Fruit fly (Drosophila melanogaster): ENCODE measurements around the gene bap.

Gene bap

dm6 chr3R:21349039-21349781 is 39.5 kb upstream of the bap start, which contains the start of gene aus:
Gene aus, minus strand, starts transcription at chr3R:21349601.
- peak; percentile 2 for TF ChIP-seq Ets96B (tag; optimal IDR thresholded peaks at IDR 0.05)
- TF ChIP-seq CG16779 (tag; optimal IDR thresholded peaks at IDR 0.05), result no peak
- TF ChIP-seq cyc (GFP tag; optimal IDR thresholded peaks at IDR 0.05), result no peak
- no peak for TF ChIP-seq ss (GFP tag; optimal IDR thresholded peaks at IDR 0.05)
- no peak for TF ChIP-seq CG8119 (GFP tag; IDR thresholded peaks at IDR 0.05)
- TF ChIP-seq CG31627 (GFP tag; optimal IDR thresholded peaks at IDR 0.05), result no peak
- TF ChIP-seq dac (GFP tag; optimal IDR thresholded peaks at IDR 0.05), result no peak
- TF ChIP-seq CG7368 (GFP tag; optimal IDR thresholded peaks at IDR 0.05), result no peak
- peak; percentile 23 for TF ChIP-seq CG6854 (GFP tag; optimal IDR thresholded peaks at IDR 0.05)
- TF ChIP-seq CG11762 (GFP tag; optimal IDR thresholded peaks at IDR 0.05; ENCODE audit: insufficient read depth), result no peak
- no peak for TF ChIP-seq Smox (GFP tag; optimal IDR thresholded peaks at IDR 0.05)
- TF ChIP-seq Sox15 (GFP tag; optimal IDR thresholded peaks at IDR 0.05), result no peak
- TF ChIP-seq acj6 (GFP tag; optimal IDR thresholded peaks at IDR 0.05), result no peak
- TF ChIP-seq esn (GFP tag; optimal IDR thresholded peaks at IDR 0.05), result no peak
- TF ChIP-seq lz (GFP tag; optimal IDR thresholded peaks at IDR 0.05), result no peak
- no peak for TF ChIP-seq topi (GFP tag; optimal IDR thresholded peaks at IDR 0.05)
- TF ChIP-seq Hr38 (GFP tag; optimal IDR thresholded peaks at IDR 0.05), result no peak
- TF ChIP-seq Hr4 (GFP tag; optimal IDR thresholded peaks at IDR 0.05), result no peak
- TF ChIP-seq CG3919 (GFP tag; optimal IDR thresholded peaks at IDR 0.05), result no peak
- no peak for TF ChIP-seq CG10669 (GFP tag; optimal IDR thresholded peaks at IDR 0.05)
- TF ChIP-seq CG9139 (GFP tag; optimal IDR thresholded peaks at IDR 0.05), result peak; percentile 34
- TF ChIP-seq spab (GFP tag; optimal IDR thresholded peaks at IDR 0.05), result no peak
- peak; percentile 65 for TF ChIP-seq dsx (GFP tag; optimal IDR thresholded peaks at IDR 0.05; ENCODE audit: poor library complexity, severe bottlenecking)
- peak; percentile 46 for TF ChIP-seq net (GFP tag; optimal IDR thresholded peaks at IDR 0.05)
- no peak for TF ChIP-seq Lpt (GFP tag; optimal IDR thresholded peaks at IDR 0.05)
- no peak for TF ChIP-seq fd85E (GFP tag; optimal IDR thresholded peaks at IDR 0.05)
- no peak for TF ChIP-seq OdsH (GFP tag; optimal IDR thresholded peaks at IDR 0.05)
- TF ChIP-seq CG10631 (GFP tag; optimal IDR thresholded peaks at IDR 0.05), result no peak
- no peak for TF ChIP-seq Gug (GFP tag; IDR thresholded peaks at IDR 0.05)
- TF ChIP-seq CG34406 (GFP tag; optimal IDR thresholded peaks at IDR 0.05), result no peak
- no peak for TF ChIP-seq CG8632 (GFP tag; optimal IDR thresholded peaks at IDR 0.05)
- TF ChIP-seq CG6276 (GFP tag; optimal IDR thresholded peaks at IDR 0.05), result no peak
- no peak for TF ChIP-seq Ets21C (GFP tag; optimal IDR thresholded peaks at IDR 0.05)
- peak; percentile 64 for TF ChIP-seq fkh (GFP tag; optimal IDR thresholded peaks at IDR 0.05)
- TF ChIP-seq pdm3 (GFP tag; optimal IDR thresholded peaks at IDR 0.05), result no peak
- TF ChIP-seq achi (GFP tag; optimal IDR thresholded peaks at IDR 0.05), result no peak
- no peak for TF ChIP-seq CG6792 (GFP tag; optimal IDR thresholded peaks at IDR 0.05)
- peak; percentile 22 for TF ChIP-seq CG6808 (GFP tag; optimal IDR thresholded peaks at IDR 0.05)
- TF ChIP-seq Hr39 (GFP tag; optimal IDR thresholded peaks at IDR 0.05), result no peak
- TF ChIP-seq CG15336 (GFP tag; IDR thresholded peaks at IDR 0.05), result no peak
- no peak for TF ChIP-seq CG8319 (GFP tag; optimal IDR thresholded peaks at IDR 0.05)
- TF ChIP-seq svp (GFP tag), result no peak
- TF ChIP-seq CG6163 (GFP tag; IDR thresholded peaks at IDR 0.05), result no peak
- TF ChIP-seq CG11902 (GFP tag; optimal IDR thresholded peaks at IDR 0.05), result no peak
- TF ChIP-seq Eip93F (GFP tag; optimal IDR thresholded peaks at IDR 0.05), result no peak
- no peak for TF ChIP-seq CG3032 (tag; optimal IDR thresholded peaks at IDR 0.05)
- no peak for TF ChIP-seq vri (GFP tag; optimal IDR thresholded peaks at IDR 0.05)
- no peak for TF ChIP-seq Met (GFP tag; optimal IDR thresholded peaks at IDR 0.05)
- TF ChIP-seq CG1621 (tag; optimal IDR thresholded peaks at IDR 0.05), result no peak
- TF ChIP-seq CG32006 (GFP tag; optimal IDR thresholded peaks at IDR 0.05), result no peak
- no peak for TF ChIP-seq fd59A (GFP tag; optimal IDR thresholded peaks at IDR 0.05)
- no peak for TF ChIP-seq salr (GFP tag; optimal IDR thresholded peaks at IDR 0.05)

All from whole organism, prepupa.